Worm (Caenorhabditis elegans): Measurements from ENCODE around the gene hach-1.
A peak's percentile ranks its signal among the peaks of the same experiment; 100 is the strongest.

hach-1 gene

ce11 chrIII:5581049-5581448, 25.8 kb downstream of the hach-1 start, which contains the start of gene F56D2.5:
TSS of gene F56D2.5 (minus strand) at chrIII:5581419.
- TF ChIP-seq pqm-1 (tag; optimal IDR thresholded peaks at IDR 0.05) (no peak), ceh-28 (tag; optimal IDR thresholded peaks at IDR 0.05) (peak; percentile 69)

ce11 chrIII:5582766-5583165, 27.5 kb downstream of the hach-1 start, which contains the start of the genes F56D2.8 and uev-2:
TSS of gene F56D2.8 (minus strand) at chrIII:5582866.
TSS of gene uev-2 (plus strand) at chrIII:5583125.
- TF ChIP-seq lsy-12 (tag; optimal IDR thresholded peaks at IDR 0.05), result no peak
- no peak for TF ChIP-seq nhr-76 (tag; optimal IDR thresholded peaks at IDR 0.05)
- no peak for TF ChIP-seq nfya-1 (tag; optimal IDR thresholded peaks at IDR 0.05; ENCODE audit: insufficient read depth)

- TF ChIP-seq nhr-77 (tag; optimal IDR thresholded peaks at IDR 0.05) (no peak), nhr-67 (tag; optimal IDR thresholded peaks at IDR 0.05) (no peak), zag-1 (tag; optimal IDR thresholded peaks at IDR 0.05) (no peak), pha-4 (tag; optimal IDR thresholded peaks at IDR 0.05) (peak; percentile 2), tbx-2 (tag; optimal IDR thresholded peaks at IDR 0.05) (no peak), lin-15B (tag; optimal IDR thresholded peaks at IDR 0.05) (no peak)
Measured at ce11 chrIII:5584647-5585046, 29.4 kb downstream of the hach-1 start, which contains the start of gene F56D2.3. TSS of gene F56D2.3 (plus strand) at chrIII:5584947.

ce11 chrIII:5585711-5586110, 30.5 kb downstream of the hach-1 start:
- TF ChIP-seq ama-1 (optimal IDR thresholded peaks at IDR 0.05) (no peak), ceh-9 (tag; optimal IDR thresholded peaks at IDR 0.05) (no peak), aly-2 (tag; optimal IDR thresholded peaks at IDR 0.05) (no peak), snpc-4 (tag; optimal IDR thresholded peaks at IDR 0.05) (no peak), unc-62 (GFP tag; optimal IDR thresholded peaks at IDR 0.05) (no peak), nhr-77 (tag; optimal IDR thresholded peaks at IDR 0.05) (no peak), ceh-82 (tag; optimal IDR thresholded peaks at IDR 0.05) (no peak), nhr-28 (tag; optimal IDR thresholded peaks at IDR 0.05) (no peak), nfya-1 (tag; optimal IDR thresholded peaks at IDR 0.05; ENCODE audit: insufficient read depth) (no peak)

ce11 chrIII:5586925-5587324, 31.7 kb downstream of the hach-1 start, which contains the start of gene F56D2.2:
TSS of gene F56D2.2 (plus strand) at chrIII:5587263.
- no peak for TF ChIP-seq unc-39 (tag; optimal IDR thresholded peaks at IDR 0.05)
- peak; percentile 54 for TF ChIP-seq pha-4 (tag; optimal IDR thresholded peaks at IDR 0.05)
- TF ChIP-seq lin-15B (tag; optimal IDR thresholded peaks at IDR 0.05), result peak; percentile 39

- TF ChIP-seq nhr-28 (tag; optimal IDR thresholded peaks at IDR 0.05) (no peak), nhr-237 (tag; optimal IDR thresholded peaks at IDR 0.05) (no peak), aly-2 (tag; optimal IDR thresholded peaks at IDR 0.05) (no peak)
Measured at ce11 chrIII:5588746-5589145, 33.5 kb downstream of the hach-1 start.

- TF ChIP-seq fkh-10 (GFP tag; optimal IDR thresholded peaks at IDR 0.05) (no peak), unc-39 (tag; optimal IDR thresholded peaks at IDR 0.05) (no peak), skn-1 (tag; optimal IDR thresholded peaks at IDR 0.05) (no peak), mml-1 (tag; optimal IDR thresholded peaks at IDR 0.05) (no peak), snpc-4 (tag; optimal IDR thresholded peaks at IDR 0.05) (peak; percentile 67), nfya-1 (tag; optimal IDR thresholded peaks at IDR 0.05; ENCODE audit: insufficient read depth) (peak; percentile 80), fos-1 (tag; optimal IDR thresholded peaks at IDR 0.05) (no peak), elt-2 (tag; optimal IDR thresholded peaks at IDR 0.05) (peak; percentile 28), lsy-12 (tag; optimal IDR thresholded peaks at IDR 0.05) (no peak), lin-15B (tag; optimal IDR thresholded peaks at IDR 0.05) (peak; percentile 89), pha-4 (tag; optimal IDR thresholded peaks at IDR 0.05) (peak; percentile 85), nhr-25 (tag; optimal IDR thresholded peaks at IDR 0.05) (peak; percentile 56), nhr-11 (tag; optimal IDR thresholded peaks at IDR 0.05) (no peak), ZK546.5 (tag; optimal IDR thresholded peaks at IDR 0.05) (no peak), pqm-1 (tag; optimal IDR thresholded peaks at IDR 0.05) (peak; percentile 64), egl-5 (tag; optimal IDR thresholded peaks at IDR 0.05) (peak; percentile 24), nhr-23 (tag; optimal IDR thresholded peaks at IDR 0.05) (peak; percentile 67), hmg-11 (tag; optimal IDR thresholded peaks at IDR 0.05) (peak; percentile 20), mdl-1 (tag; optimal IDR thresholded peaks at IDR 0.05) (no peak), nhr-76 (tag; optimal IDR thresholded peaks at IDR 0.05) (no peak), ama-1 (optimal IDR thresholded peaks at IDR 0.05) (no peak), ceh-9 (tag; optimal IDR thresholded peaks at IDR 0.05) (no peak), unc-62 (GFP tag; optimal IDR thresholded peaks at IDR 0.05) (no peak), ceh-82 (tag; optimal IDR thresholded peaks at IDR 0.05) (no peak), ceh-16 (tag; optimal IDR thresholded peaks at IDR 0.05) (no peak), R02D3.7 (tag; optimal IDR thresholded peaks at IDR 0.05) (peak; percentile 88), tbx-2 (tag; optimal IDR thresholded peaks at IDR 0.05) (no peak), lin-39 (tag; optimal IDR thresholded peaks at IDR 0.05) (peak; percentile 96), nhr-237 (tag; optimal IDR thresholded peaks at IDR 0.05) (no peak), sea-2 (GFP tag; optimal IDR thresholded peaks at IDR 0.05) (no peak)
Measured at ce11 chrIII:5591668-5592149, 36.5 kb downstream of the hach-1 start, which contains the start of the genes ddx-15 and ucr-1. TSS of gene ddx-15 (minus strand) at chrIII:5591718. TSS of gene ucr-1 (plus strand) at chrIII:5592135.

Measured in whole organism, L3 larva.